Fruit fly (Drosophila melanogaster): Measurements from ENCODE around the gene RpS14b.

The RpS14b gene

DNA sequence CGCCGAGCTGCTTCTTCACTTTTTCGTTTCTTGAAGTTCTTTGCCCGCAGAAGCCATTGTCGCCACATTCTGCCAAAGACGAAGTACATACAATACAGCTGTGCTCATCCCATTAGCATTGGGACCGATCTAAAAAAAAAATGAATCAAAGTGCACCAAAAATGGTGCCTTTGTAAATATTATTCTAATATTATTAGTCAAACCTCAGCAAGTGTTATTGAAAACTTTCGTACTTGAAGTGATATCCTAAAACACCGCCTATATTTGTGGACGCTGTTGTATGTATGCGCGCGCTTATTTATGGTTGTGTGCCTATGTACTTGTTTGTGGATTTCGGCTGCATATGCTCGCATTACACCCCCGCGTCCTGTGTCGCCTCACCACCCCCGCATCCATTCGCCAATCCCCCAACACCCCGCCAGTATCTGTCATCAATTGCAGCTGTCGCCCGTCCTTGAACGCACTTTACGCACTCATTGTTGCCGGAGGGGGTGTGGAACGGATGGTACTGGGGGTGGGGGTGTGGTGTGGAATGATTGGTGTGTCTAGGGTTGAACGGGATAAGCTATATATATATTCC, 37.8 kb downstream of the RpS14b start (continued):
- peak; percentile 67 for TF ChIP-seq trem (tag; optimal IDR thresholded peaks at IDR 0.05)
- peak; percentile 50 for TF ChIP-seq CG6765 (GFP tag; optimal IDR thresholded peaks at IDR 0.05)
- TF ChIP-seq CG1529 (GFP tag; optimal IDR thresholded peaks at IDR 0.05), result peak; percentile 79
- peak; percentile 62 for TF ChIP-seq trh (GFP tag; optimal IDR thresholded peaks at IDR 0.05)
- peak; percentile 86 for TF ChIP-seq CG10366 (GFP tag; IDR thresholded peaks at IDR 0.05)
- TF ChIP-seq lilli (GFP tag; optimal IDR thresholded peaks at IDR 0.05), result peak; percentile 79
- TF ChIP-seq CG18011 (GFP tag; optimal IDR thresholded peaks at IDR 0.05), result peak; percentile 66
- TF ChIP-seq cato (GFP tag; optimal IDR thresholded peaks at IDR 0.05; ENCODE audit: borderline replicate concordance), result peak; percentile 72
- peak; percentile 55 for TF ChIP-seq Mes4 (GFP tag; optimal IDR thresholded peaks at IDR 0.05)
- TF ChIP-seq NK7.1 (GFP tag; optimal IDR thresholded peaks at IDR 0.05), result peak; percentile 57
- TF ChIP-seq disco-r (GFP tag; optimal IDR thresholded peaks at IDR 0.05), result peak; percentile 60
- 0 out of 2 replicates have a peak, but pooled peaks have one; percentile 40 for TF ChIP-seq aop (GFP tag; IDR thresholded peaks at IDR 0.05)
- TF ChIP-seq CG4617 (GFP tag; optimal IDR thresholded peaks at IDR 0.05; ENCODE audit: borderline replicate concordance), result peak; percentile 42
- TF ChIP-seq Dll (GFP tag; IDR thresholded peaks at IDR 0.05; ENCODE audit: partially characterized antibody), result no peak
- TF ChIP-seq nerfin-1 (tag; optimal IDR thresholded peaks at IDR 0.05), result peak; percentile 83
- TF ChIP-seq Hsf (GFP tag; optimal IDR thresholded peaks at IDR 0.05), result peak; percentile 84
- TF ChIP-seq maf-S (GFP tag; optimal IDR thresholded peaks at IDR 0.05), result peak; percentile 33
- peak; percentile 76 for TF ChIP-seq CG14667 (GFP tag; IDR thresholded peaks at IDR 0.05)
- TF ChIP-seq emc (GFP tag; optimal IDR thresholded peaks at IDR 0.05), result no peak
- TF ChIP-seq danr (GFP tag; IDR thresholded peaks at IDR 0.05), result peak; percentile 66
- TF ChIP-seq Gsc (GFP tag; IDR thresholded peaks at IDR 0.05), result peak; percentile 70
- no peak for TF ChIP-seq lov (optimal IDR thresholded peaks at IDR 0.05)
- TF ChIP-seq lov (GFP tag; IDR thresholded peaks at IDR 0.05), result peak; percentile 92
- peak; percentile 70; the same call in 1 of the 2 replicates for TF ChIP-seq rib (GFP tag; IDR thresholded peaks at IDR 0.05)
- TF ChIP-seq fru (optimal IDR thresholded peaks at IDR 0.05), result no peak
- TF ChIP-seq E2f1 (GFP tag; IDR thresholded peaks at IDR 0.05), result peak; percentile 86
- peak; percentile 37 for TF ChIP-seq btn (GFP tag; optimal IDR thresholded peaks at IDR 0.05)
- peak; percentile 56 for TF ChIP-seq CG8089 (GFP tag; optimal IDR thresholded peaks at IDR 0.05)
- TF ChIP-seq Taf1 (GFP tag; IDR thresholded peaks at IDR 0.05), result peak; percentile 27; the same call in 1 of the 2 replicates
- TF ChIP-seq CG12236 (GFP tag; optimal IDR thresholded peaks at IDR 0.05), result peak; percentile 61
- peak; percentile 82 for TF ChIP-seq CG2202 (tag; optimal IDR thresholded peaks at IDR 0.05)
- TF ChIP-seq CG3407 (GFP tag; optimal IDR thresholded peaks at IDR 0.05), result peak; percentile 86
- no peak for TF ChIP-seq Lpt (GFP tag; optimal IDR thresholded peaks at IDR 0.05)
- peak; percentile 61 for TF ChIP-seq tup (GFP tag; optimal IDR thresholded peaks at IDR 0.05)
- peak; percentile 71; the same call in 1 of the 2 replicates for TF ChIP-seq sim (GFP tag; IDR thresholded peaks at IDR 0.05)
- peak; percentile 81 for TF ChIP-seq ranshi (GFP tag; IDR thresholded peaks at IDR 0.05)
- peak; percentile 87 for TF ChIP-seq seq (GFP tag; IDR thresholded peaks at IDR 0.05)
- TF ChIP-seq zfh2 (GFP tag; optimal IDR thresholded peaks at IDR 0.05), result no peak
- TF ChIP-seq dpn (GFP tag; optimal IDR thresholded peaks at IDR 0.05), result peak; percentile 69 to 87
- peak; percentile 87 for TF ChIP-seq CG15269 (tag; optimal IDR thresholded peaks at IDR 0.05)
- no peak for TF ChIP-seq pita (GFP tag; optimal IDR thresholded peaks at IDR 0.05)
- peak; percentile 78 for TF ChIP-seq CG1024 (GFP tag; IDR thresholded peaks at IDR 0.05)
- TF ChIP-seq Ssrp (tag; optimal IDR thresholded peaks at IDR 0.05), result peak; percentile 88
- peak; percentile 75 for TF ChIP-seq CG9437 (GFP tag; optimal IDR thresholded peaks at IDR 0.05)
- peak; percentile 89 for TF ChIP-seq CG6689 (GFP tag; IDR thresholded peaks at IDR 0.05)
- TF ChIP-seq mld (GFP tag; IDR thresholded peaks at IDR 0.05; ENCODE audit: partially characterized antibody), result no peak
- TF ChIP-seq CG32767 (GFP tag; IDR thresholded peaks at IDR 0.05), result peak; percentile 77
- peak; percentile 65 for TF ChIP-seq CG3065 (GFP tag; optimal IDR thresholded peaks at IDR 0.05)
- peak; percentile 63 for TF ChIP-seq CG31224 (GFP tag; IDR thresholded peaks at IDR 0.05)
- TF ChIP-seq CG12942 (GFP tag; optimal IDR thresholded peaks at IDR 0.05), result peak; percentile 71
- peak; percentile 82 for TF ChIP-seq CG10959 (GFP tag; IDR thresholded peaks at IDR 0.05)
- peak; percentile 88 for TF ChIP-seq oc (tag; optimal IDR thresholded peaks at IDR 0.05)
